Worm (Caenorhabditis elegans) whole organism, midembryonic: ENCODE results near the gene srw-19.

Experiments
- T22C8.4 ChIP-seq: fragments of 200-800 bp; sonication (Bioruptor generic); IDR thresholded peaks from 2 replicates; pipeline ENCODE4 v1.3.6; 2022; ENCODE audit warnings: missing genetic modification characterization, missing compliant biosample characterization
- cog-1 ChIP-seq: sonication (generic microtip); optimal IDR thresholded peaks from 2 replicates; lab custom pipeline; 2016; ENCODE audit warnings: missing genetic modification characterization, missing compliant biosample characterization
- flt-1 ChIP-seq: fragments of 200-800 bp; sonication (Bioruptor generic); IDR thresholded peaks from 2 replicates; pipeline ENCODE4 v1.3.6; 2022; ENCODE audit warnings: missing genetic modification characterization, missing compliant biosample characterization
- ref-1 ChIP-seq: fragments of 200-800 bp; sonication (Bioruptor generic); conservative IDR thresholded peaks from 2 replicates; pipeline ENCODE4 v1.3.6; 2022; ENCODE audit warnings: missing genetic modification reagents, missing genetic modification characterization, missing compliant biosample characterization
- ztf-23 ChIP-seq: fragments of 200-800 bp; sonication (Bioruptor generic); IDR thresholded peaks from 2 replicates; pipeline ENCODE4 v1.3.6; 2022; ENCODE audit warnings: missing genetic modification reagents, missing genetic modification characterization, missing compliant biosample characterization
- ztf-29 ChIP-seq: fragments of 200-800 bp; sonication (Bioruptor generic); IDR thresholded peaks from 2 replicates; pipeline ENCODE4 v1.3.6; 2022; ENCODE audit warnings: missing genetic modification reagents, missing genetic modification characterization, missing compliant biosample characterization

ce11 chrV:15240215-15240614, 41.0 kb downstream of the srw-19 start, which contains the start of gene srw-11:
- TF ChIP-seq flt-1 (no peak), ztf-23 (GFP tag; lab: Robert Waterston, UW) (no peak), cog-1 (no peak), T22C8.4 (GFP tag; lab: Robert Waterston, UW) (no peak), ref-1 (GFP tag; lab: Robert Waterston, UW) (no peak), ztf-29 (GFP tag; lab: Robert Waterston, UW) (no peak)
